Worm (Caenorhabditis elegans): Measurements from ENCODE around the gene spat-3.

- TF ChIP-seq him-1 (tag; optimal IDR thresholded peaks at IDR 0.05): no peak
- TF ChIP-seq dao-5 (tag; optimal IDR thresholded peaks at IDR 0.05): no peak
- TF ChIP-seq W03F9.2 (tag; optimal IDR thresholded peaks at IDR 0.05): no peak
Measured at ce11 chrX:4651428-4651827, 45.7 kb upstream of the spat-3 start.
